Worm (Caenorhabditis elegans) whole organism, L4/young adult: ENCODE data around the gene F29A7.6.

ENCODE experiments used
- W03F9.2 ChIP-seq: fragments of 150-350 bp; optimal IDR thresholded peaks from 2 replicates; lab custom pipeline; 2014; ENCODE audit warnings: missing biosample characterization, missing genetic modification characterization
- dao-5 ChIP-seq: sonication (generic microtip); optimal IDR thresholded peaks from 2 replicates; lab custom pipeline; 2016; ENCODE audit warnings: missing genotype, missing genetic modification characterization, moderate library complexity, missing compliant biosample characterization
- him-1 ChIP-seq: sonication (generic microtip); optimal IDR thresholded peaks from 2 replicates; lab custom pipeline; 2016; ENCODE audit warnings: missing genotype, missing genetic modification reagents, missing genetic modification characterization, missing compliant biosample characterization

F29A7.6 gene

ce11 chrII:2725561-2725960, 26.9 kb downstream of the F29A7.6 start, which contains the start of the genes T05A8.11 and nep-2:
Gene T05A8.11, minus strand, starts transcription at chrII:2725661.
Gene nep-2, minus strand, starts transcription at chrII:2725752.
- no peak for TF ChIP-seq him-1 (tag; lab: Kevin White, UChicago)
- no peak for TF ChIP-seq W03F9.2 (tag; lab: Kevin White, UChicago)
- TF ChIP-seq dao-5 (tag; lab: Kevin White, UChicago) = no peak

DNA sequence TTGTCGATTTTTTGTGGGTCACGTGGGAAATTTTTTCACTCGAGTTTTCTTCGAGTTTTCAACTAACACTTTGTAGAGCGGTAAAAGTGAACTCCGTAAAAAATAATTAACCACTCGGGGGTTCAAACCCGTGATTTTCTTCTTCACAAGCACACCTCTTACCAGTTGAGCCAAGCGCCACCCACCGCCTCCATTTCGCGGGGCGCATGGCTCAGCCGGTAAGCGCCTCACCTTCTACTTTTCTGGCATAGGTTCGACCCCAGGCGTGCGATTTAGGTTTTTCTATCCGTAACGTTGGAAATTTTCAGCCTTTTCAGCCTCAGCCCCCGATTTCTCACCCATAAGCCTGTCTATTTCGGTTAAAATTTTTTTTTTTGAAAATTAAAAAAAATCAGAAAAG, 30.4 kb downstream of the F29A7.6 start:
- no peak for TF ChIP-seq W03F9.2 (tag; lab: Kevin White, UChicago)
- no peak for TF ChIP-seq him-1 (tag; lab: Kevin White, UChicago)
- TF ChIP-seq dao-5 (tag; lab: Kevin White, UChicago) = no peak

DNA sequence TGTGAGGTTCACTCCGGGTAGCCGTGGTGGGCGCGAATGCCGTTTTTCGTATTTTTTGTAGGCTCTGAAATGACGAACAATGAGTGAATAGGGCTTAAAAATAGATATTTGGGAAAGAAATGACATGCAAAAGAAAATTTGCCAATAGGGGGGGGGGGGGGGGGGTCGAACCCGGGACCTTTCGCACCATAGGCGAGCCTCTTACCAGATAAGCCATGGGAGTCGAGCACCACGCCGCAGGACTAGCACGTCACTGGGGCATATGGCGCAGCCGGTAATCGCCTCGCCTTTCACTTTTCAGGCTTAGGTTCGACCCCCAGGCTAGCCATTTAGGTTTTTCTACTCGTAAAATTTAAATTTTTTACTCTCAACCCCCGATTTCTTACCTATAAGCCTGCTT, 33.2 kb downstream of the F29A7.6 start:
- no peak for TF ChIP-seq him-1 (tag; lab: Kevin White, UChicago)
- TF ChIP-seq dao-5 (tag; lab: Kevin White, UChicago) = no peak
- no peak for TF ChIP-seq W03F9.2 (tag; lab: Kevin White, UChicago)

DNA sequence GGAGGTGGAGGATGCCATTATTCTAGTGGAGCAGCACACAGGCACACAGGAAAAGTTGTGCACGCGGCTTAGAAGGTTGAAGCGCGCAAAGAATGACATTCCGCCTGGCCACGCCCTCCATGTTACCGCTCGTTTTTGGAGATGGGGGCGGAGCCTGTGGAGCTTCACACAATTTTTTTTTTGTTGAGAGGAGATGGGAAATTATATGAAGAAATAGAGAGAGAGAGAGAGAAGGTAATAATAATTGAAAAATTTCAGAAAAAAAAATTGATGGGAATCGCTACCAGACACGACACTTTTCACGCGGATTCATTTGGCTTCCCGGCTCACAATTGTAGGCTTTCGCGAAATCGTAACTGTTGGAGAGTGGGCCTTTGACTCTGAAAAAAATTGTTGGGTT, 35.1 kb downstream of the F29A7.6 start, which contains the start of gene T05A8.3:
Gene T05A8.3 (minus strand): TSS at position 101 of the 400 bp plus-strand sequence.
- no peak for TF ChIP-seq dao-5 (tag; lab: Kevin White, UChicago)
- TF ChIP-seq W03F9.2 (tag; lab: Kevin White, UChicago) = no peak
- no peak for TF ChIP-seq him-1 (tag; lab: Kevin White, UChicago)

DNA sequence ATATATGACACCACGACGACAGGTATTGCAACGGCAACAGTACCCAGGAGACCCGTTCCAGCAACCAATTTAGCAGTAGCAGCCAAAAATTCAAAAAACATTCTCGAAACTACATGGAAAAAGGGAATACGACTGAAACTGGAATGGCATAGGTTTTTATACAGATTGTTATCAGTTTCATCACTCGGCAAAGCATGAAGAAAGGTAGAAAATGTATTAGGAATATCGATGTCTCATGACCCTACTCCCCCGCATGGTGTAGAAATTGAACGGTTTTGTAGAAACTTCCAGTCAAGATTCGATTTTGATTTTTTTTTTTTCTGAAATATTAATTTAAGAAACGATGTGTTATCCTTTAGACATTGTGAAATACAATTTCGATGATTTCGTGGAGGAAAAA, 41.5 kb downstream of the F29A7.6 start, which contains the start of gene T05A8.2:
Gene T05A8.2 (minus strand): TSS at position 101 of the 400 bp plus-strand sequence.
- TF ChIP-seq W03F9.2 (tag; lab: Kevin White, UChicago) (no peak), dao-5 (tag; lab: Kevin White, UChicago) (no peak), him-1 (tag; lab: Kevin White, UChicago) (no peak)

- TF ChIP-seq dao-5 (tag; lab: Kevin White, UChicago) (no peak), W03F9.2 (tag; lab: Kevin White, UChicago) (no peak), him-1 (tag; lab: Kevin White, UChicago) (no peak)
Measured at ce11 chrII:2709942-2710341, 42.5 kb downstream of the F29A7.6 start, which contains the start of gene T05A8.1. Gene T05A8.1, minus strand, starts transcription at chrII:2710042.

ce11 chrII:2707872-2708271, 44.5 kb downstream of the F29A7.6 start, which contains the start of gene Y47G7B.2:
Gene Y47G7B.2, minus strand, starts transcription at chrII:2708014.
- TF ChIP-seq W03F9.2 (tag; lab: Kevin White, UChicago) (no peak), dao-5 (tag; lab: Kevin White, UChicago) (no peak), him-1 (tag; lab: Kevin White, UChicago) (no peak)

ce11 chrII:2705200-2705599, 47.2 kb downstream of the F29A7.6 start, which contains the start of gene srh-128:
Gene srh-128, minus strand, starts transcription at chrII:2705300.
- no peak for TF ChIP-seq him-1 (tag; lab: Kevin White, UChicago)
- no peak for TF ChIP-seq W03F9.2 (tag; lab: Kevin White, UChicago)
- TF ChIP-seq dao-5 (tag; lab: Kevin White, UChicago) = no peak

ce11 chrII:2702757-2703156, 49.7 kb downstream of the F29A7.6 start, which contains the start of gene sri-60:
Gene sri-60, minus strand, starts transcription at chrII:2702857.
- TF ChIP-seq dao-5 (tag; lab: Kevin White, UChicago) = no peak
- TF ChIP-seq W03F9.2 (tag; lab: Kevin White, UChicago) = no peak
- TF ChIP-seq him-1 (tag; lab: Kevin White, UChicago) = no peak
